Fruit fly (Drosophila melanogaster) S2 (cell line): Measurements from ENCODE around the gene CG13639.

Source experiments
- CG8478 ChIP-seq: fragments of >200 bp; optimal IDR thresholded peaks from 2 replicates; lab custom pipeline; 2018
- CTCF ChIP-seq, 2 experiments: fragments of >200 bp; optimal IDR thresholded peaks; 2 replicates each; lab custom pipeline; 2018

DNA sequence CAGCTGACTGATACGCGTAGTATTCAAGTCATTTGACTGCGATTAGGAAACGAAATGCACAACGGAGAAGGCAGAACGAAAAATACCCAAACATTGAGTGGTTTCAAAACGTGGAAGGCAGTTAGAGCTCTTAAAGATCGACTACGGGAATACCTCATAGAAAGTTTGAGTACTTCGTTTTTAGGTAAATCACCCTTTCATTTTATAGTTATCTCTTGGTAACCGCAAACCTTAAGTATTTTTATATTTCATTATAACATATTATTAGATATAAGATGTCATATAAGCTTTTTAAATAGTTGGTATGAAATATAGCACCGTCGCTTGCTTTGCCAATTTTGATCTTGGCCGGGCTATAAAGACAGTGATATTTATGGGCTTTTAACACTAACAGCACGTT is 15.0 kb downstream of the CG13639 start:
- TF ChIP-seq CG8478 (lab: Kevin White, UChicago): no peak
- TF ChIP-seq CTCF (optimal IDR thresholded peaks at IDR 0.05; lab: Kevin White, UChicago): no peak
